Fruit fly (Drosophila melanogaster) whole organism, prepupa: ENCODE measurements around the gene CG42465.

Experiments
- Blimp-1 ChIP-seq: fragments of 200-800 bp; sonication (Bioruptor generic); optimal IDR thresholded peaks from 3 replicates; lab custom pipeline; 2017; ENCODE audit warnings: missing biosample characterization, missing genetic modification characterization, mild to moderate bottlenecking, moderate library complexity, missing genetic modification reagents
- CG11294 ChIP-seq: fragments of 200-800 bp; sonication (Bioruptor generic); IDR thresholded peaks from 2 replicates; pipeline ENCODE4 v1.3.6; 2022; ENCODE audit warnings: missing biosample characterization, missing genetic modification characterization
- CG11902 ChIP-seq: fragments of 200-800 bp; sonication (Bioruptor generic); optimal IDR thresholded peaks from 3 replicates; lab custom pipeline; 2016; ENCODE audit warnings: missing biosample characterization, missing genetic modification characterization
- CG1621 ChIP-seq: fragments of 200-800 bp; sonication (Bioruptor generic); optimal IDR thresholded peaks from 3 replicates; lab custom pipeline; 2018; ENCODE audit warnings: missing biosample characterization, mild to moderate bottlenecking, missing genetic modification characterization
- CG16779 ChIP-seq: fragments of 200-800 bp; sonication (Bioruptor generic); optimal IDR thresholded peaks from 3 replicates; lab custom pipeline; 2017; ENCODE audit warnings: missing biosample characterization, mild to moderate bottlenecking, missing genetic modification characterization
- CG3032 ChIP-seq: fragments of 200-800 bp; optimal IDR thresholded peaks from 2 replicates; lab custom pipeline; 2019; ENCODE audit warnings: missing biosample characterization, mild to moderate bottlenecking, missing genetic modification characterization, moderate library complexity
- CG32006 ChIP-seq: fragments of 200-800 bp; sonication (Bioruptor generic); optimal IDR thresholded peaks from 3 replicates; lab custom pipeline; 2017; ENCODE audit warnings: missing biosample characterization, mild to moderate bottlenecking, missing genetic modification characterization
- CG34406 ChIP-seq: fragments of 200-800 bp; sonication (Bioruptor generic); optimal IDR thresholded peaks from 3 replicates; lab custom pipeline; 2016; ENCODE audit warnings: missing biosample characterization, missing genetic modification characterization
- CG3919 ChIP-seq: fragments of 200-800 bp; sonication (Bioruptor generic); optimal IDR thresholded peaks from 3 replicates; lab custom pipeline; 2016; ENCODE audit warnings: missing biosample characterization, missing genetic modification characterization
- CG4318 ChIP-seq: fragments of 200-800 bp; sonication (Bioruptor generic); optimal IDR thresholded peaks from 3 replicates; lab custom pipeline; 2017; ENCODE audit warnings: missing biosample characterization, mild to moderate bottlenecking, missing genetic modification characterization
- CG6276 ChIP-seq: fragments of 200-800 bp; sonication (Bioruptor generic); optimal IDR thresholded peaks from 2 replicates; lab custom pipeline; 2017; ENCODE audit warnings: missing biosample characterization, mild to moderate bottlenecking, missing genetic modification characterization
- CG6792 ChIP-seq: fragments of 200-800 bp; sonication (Bioruptor generic); optimal IDR thresholded peaks from 3 replicates; lab custom pipeline; 2016; ENCODE audit warnings: missing biosample characterization, missing genetic modification characterization
- CG6808 ChIP-seq: fragments of 200-800 bp; sonication (Bioruptor generic); optimal IDR thresholded peaks from 3 replicates; lab custom pipeline; 2017; ENCODE audit warnings: missing biosample characterization, missing genetic modification characterization, mild to moderate bottlenecking, moderate library complexity, missing genetic modification reagents
- CG8319 ChIP-seq: fragments of 200-800 bp; sonication (Bioruptor generic); optimal IDR thresholded peaks from 3 replicates; lab custom pipeline; 2016; ENCODE audit warnings: missing biosample characterization, missing genetic modification characterization
- CG9139 ChIP-seq: fragments of 200-800 bp; sonication (Bioruptor generic); optimal IDR thresholded peaks from 3 replicates; lab custom pipeline; 2017; ENCODE audit warnings: missing biosample characterization, mild to moderate bottlenecking, missing genetic modification characterization
- Eip75B ChIP-seq: fragments of 200-800 bp; sonication (Bioruptor generic); optimal IDR thresholded peaks from 3 replicates; lab custom pipeline; 2016; ENCODE audit warnings: missing biosample characterization, missing genetic modification characterization
- Eip78C ChIP-seq: fragments of 200-800 bp; sonication (Bioruptor generic); peaks from one replicate; lab custom pipeline; 2016; ENCODE audit warnings: missing biosample characterization, missing genetic modification characterization
- Ets21C ChIP-seq: fragments of 200-800 bp; sonication (Bioruptor generic); optimal IDR thresholded peaks from 3 replicates; lab custom pipeline; 2016; ENCODE audit warnings: missing biosample characterization, missing genetic modification characterization
- Ets96B ChIP-seq: fragments of 200-800 bp; optimal IDR thresholded peaks from 2 replicates; lab custom pipeline; 2019; ENCODE audit warnings: missing biosample characterization, mild to moderate bottlenecking, missing genetic modification characterization, moderate library complexity
- Gug ChIP-seq: fragments of 200-800 bp; sonication (Bioruptor generic); IDR thresholded peaks from 2 replicates; pipeline ENCODE4 v1.3.6; 2022; ENCODE audit warnings: missing biosample characterization, missing genetic modification characterization
- Hr38 ChIP-seq: sonication (Bioruptor generic); optimal IDR thresholded peaks from 2 replicates; lab custom pipeline; 2016; ENCODE audit warnings: missing biosample characterization, missing genetic modification characterization
- Hr39 ChIP-seq: fragments of 200-800 bp; sonication (Bioruptor generic); optimal IDR thresholded peaks from 2 replicates; lab custom pipeline; 2016; ENCODE audit warnings: missing biosample characterization, missing genetic modification characterization
- Lpt ChIP-seq: fragments of 200-800 bp; sonication (Bioruptor generic); optimal IDR thresholded peaks from 3 replicates; lab custom pipeline; 2016; ENCODE audit warnings: missing biosample characterization, missing genetic modification characterization
- Met ChIP-seq: fragments of 200-800 bp; sonication (Bioruptor generic); optimal IDR thresholded peaks from 3 replicates; lab custom pipeline; 2016; ENCODE audit warnings: missing biosample characterization, missing genetic modification characterization
- Smox ChIP-seq: fragments of 200-800 bp; sonication (Bioruptor generic); optimal IDR thresholded peaks from 3 replicates; lab custom pipeline; 2016; ENCODE audit warnings: missing biosample characterization, missing genetic modification characterization
- acj6 ChIP-seq: fragments of 200-800 bp; sonication (Bioruptor generic); optimal IDR thresholded peaks from 3 replicates; lab custom pipeline; 2016; ENCODE audit warnings: missing biosample characterization, missing genetic modification characterization
- fd59A ChIP-seq: fragments of 200-800 bp; sonication (Bioruptor generic); optimal IDR thresholded peaks from 2 replicates; lab custom pipeline; 2017; ENCODE audit warnings: missing biosample characterization, mild to moderate bottlenecking, missing genetic modification characterization, missing genetic modification reagents
- fd85E ChIP-seq: fragments of 200-800 bp; sonication (Bioruptor generic); optimal IDR thresholded peaks from 3 replicates; lab custom pipeline; 2016; ENCODE audit warnings: missing biosample characterization, missing genetic modification characterization
- lz ChIP-seq: fragments of 200-800 bp; sonication (Bioruptor generic); optimal IDR thresholded peaks from 3 replicates; lab custom pipeline; 2016; ENCODE audit warnings: missing biosample characterization, missing genetic modification characterization
- ss ChIP-seq, 2 experiments: fragments of 200-800 bp; sonication (Bioruptor generic); optimal IDR thresholded peaks; 2 replicates in 1 of 2; 3 replicates in 1 of 2; lab custom pipeline; 2017 to 2018; ENCODE audit warnings: mild to moderate bottlenecking in 2 of 2, missing biosample characterization in 2 of 2, missing genetic modification characterization in 2 of 2, moderate library complexity in 1 of 2
- svp ChIP-seq: fragments of 200-800 bp; sonication (Bioruptor generic); peaks from one replicate; lab custom pipeline; 2016; ENCODE audit warnings: missing biosample characterization, missing genetic modification characterization
- topi ChIP-seq: fragments of 200-800 bp; sonication (Bioruptor generic); optimal IDR thresholded peaks from 3 replicates; lab custom pipeline; 2016; ENCODE audit warnings: missing biosample characterization, missing genetic modification characterization
- vri ChIP-seq: fragments of 200-800 bp; sonication (Bioruptor generic); optimal IDR thresholded peaks from 3 replicates; lab custom pipeline; 2016; ENCODE audit warnings: missing biosample characterization, mild to moderate bottlenecking, missing genetic modification characterization

CG42465 gene

DNA sequence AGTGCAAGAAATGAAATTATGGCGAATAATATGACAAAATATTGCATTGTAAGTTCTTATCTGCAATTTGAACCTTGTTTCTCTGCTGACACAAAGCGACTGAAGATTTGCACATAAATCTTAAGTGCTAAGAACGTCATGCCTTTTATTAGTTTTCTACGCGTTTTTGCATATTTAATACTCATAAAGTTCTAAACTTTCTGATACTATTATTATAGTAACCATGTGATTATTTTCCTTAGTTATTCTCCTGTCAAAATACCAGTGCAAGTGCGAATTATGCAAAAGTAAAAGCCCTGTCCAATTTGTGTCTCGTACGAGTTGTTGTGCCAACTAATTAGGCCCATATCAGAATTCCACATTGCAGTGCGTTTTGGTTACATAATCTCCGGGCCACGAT lies 29.5 kb upstream of the CG42465 start, which contains the start of gene Sfp24Bc:
Gene Sfp24Bc (minus strand): TSS at position 101 of the 400 bp plus-strand sequence.
- peak; percentile 40 for TF ChIP-seq svp (GFP tag; lab: Kevin White, UChicago)
- no peak for TF ChIP-seq Eip75B (GFP tag; lab: Kevin White, UChicago)
- TF ChIP-seq CG6792 (GFP tag; lab: Kevin White, UChicago) = no peak
- no peak for TF ChIP-seq CG3919 (GFP tag; lab: Kevin White, UChicago)
- TF ChIP-seq Eip78C = no peak
- TF ChIP-seq CG11294 (GFP tag; lab: Robert Waterston, UW) = no peak

DNA sequence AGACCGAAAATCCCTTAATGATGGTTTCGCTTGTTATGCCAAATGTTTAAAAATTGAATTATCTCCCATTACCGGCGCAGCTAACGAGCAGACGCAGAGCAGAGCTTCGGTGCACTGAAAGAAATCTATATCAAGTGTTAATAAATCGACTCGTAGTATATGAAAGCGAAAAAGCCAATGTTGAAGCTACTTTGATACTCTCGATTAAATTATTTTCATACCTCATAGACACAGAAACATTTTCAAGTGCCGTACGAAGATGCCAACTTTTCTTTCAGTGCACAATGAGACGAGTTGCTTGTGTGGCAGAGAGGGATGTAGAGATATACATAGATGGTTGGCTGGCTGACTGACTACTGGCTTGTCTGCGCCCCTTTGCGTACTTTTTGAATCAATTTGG lies 24.2 kb upstream of the CG42465 start:
- TF ChIP-seq vri (GFP tag; lab: Kevin White, UChicago) (no peak), CG3032 (tag; lab: Kevin White, UChicago) (no peak), svp (GFP tag; lab: Kevin White, UChicago) (peak; percentile 29)

DNA sequence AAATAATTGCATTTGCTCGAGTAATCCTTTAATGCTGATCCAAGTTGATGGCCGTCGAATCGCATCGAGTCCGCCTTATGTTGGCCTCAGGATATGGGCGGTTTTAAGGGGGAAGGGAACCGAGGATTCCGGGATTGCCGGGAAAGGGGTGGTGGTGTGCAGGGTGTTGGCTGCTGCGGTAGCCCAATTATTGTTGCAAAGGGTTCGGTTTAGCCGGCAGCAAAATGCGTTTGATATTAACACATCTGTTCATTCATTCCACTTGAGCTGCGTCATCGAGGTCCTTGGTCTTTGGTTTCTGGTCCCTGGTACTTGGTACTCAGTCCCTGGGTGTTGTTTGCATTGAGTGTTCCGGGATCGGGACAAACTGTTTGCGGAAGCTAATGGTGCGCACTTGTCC lies 18.7 kb upstream of the CG42465 start:
- TF ChIP-seq CG8319 (no peak), fd59A (no peak), Hr38 (GFP tag; lab: Kevin White, UChicago) (no peak), CG3919 (GFP tag; lab: Kevin White, UChicago) (no peak), fd85E (GFP tag; lab: Kevin White, UChicago) (no peak), CG6808 (GFP tag; lab: Kevin White, UChicago) (no peak), CG16779 (no peak), lz (no peak), Ets21C (GFP tag; lab: Kevin White, UChicago) (no peak), vri (GFP tag; lab: Kevin White, UChicago) (no peak), CG4318 (GFP tag; lab: Kevin White, UChicago) (no peak), Hr39 (GFP tag; lab: Kevin White, UChicago) (no peak), CG3032 (tag; lab: Kevin White, UChicago) (no peak)

DNA sequence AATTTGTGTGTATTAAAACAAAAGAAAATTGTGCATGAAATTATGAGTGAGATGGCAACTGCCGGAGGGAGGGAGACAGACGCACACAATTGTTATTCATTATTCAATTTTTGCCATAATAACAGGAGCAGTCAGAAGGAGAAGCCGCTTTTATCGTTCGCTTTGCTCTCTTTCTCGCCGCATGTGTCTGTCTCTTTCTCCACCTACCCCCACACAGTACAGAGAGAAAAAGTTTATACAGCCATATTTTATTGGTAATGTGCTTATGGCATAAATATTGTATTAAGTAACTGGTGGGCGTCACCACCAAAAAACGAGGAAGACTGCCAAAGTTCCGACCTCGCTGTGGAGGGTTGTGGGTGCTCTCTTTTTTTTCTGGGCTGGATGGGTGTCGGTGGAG lies 17.5 kb upstream of the CG42465 start:
- no peak for TF ChIP-seq Ets96B (tag; lab: Kevin White, UChicago)
- no peak for TF ChIP-seq lz
- TF ChIP-seq Blimp-1 (GFP tag; lab: Kevin White, UChicago) = no peak
- TF ChIP-seq Smox = no peak
- TF ChIP-seq CG32006 (GFP tag; lab: Kevin White, UChicago) = no peak
- no peak for TF ChIP-seq CG1621
- no peak for TF ChIP-seq Gug
- no peak for TF ChIP-seq topi (GFP tag; lab: Kevin White, UChicago)
- TF ChIP-seq Met = no peak
- TF ChIP-seq CG11902 (GFP tag; lab: Kevin White, UChicago) = no peak
- no peak for TF ChIP-seq ss (GFP tag; optimal IDR thresholded peaks at IDR 0.05; lab: Kevin White, UChicago)
- no peak for TF ChIP-seq CG3032 (tag; lab: Kevin White, UChicago)

DNA sequence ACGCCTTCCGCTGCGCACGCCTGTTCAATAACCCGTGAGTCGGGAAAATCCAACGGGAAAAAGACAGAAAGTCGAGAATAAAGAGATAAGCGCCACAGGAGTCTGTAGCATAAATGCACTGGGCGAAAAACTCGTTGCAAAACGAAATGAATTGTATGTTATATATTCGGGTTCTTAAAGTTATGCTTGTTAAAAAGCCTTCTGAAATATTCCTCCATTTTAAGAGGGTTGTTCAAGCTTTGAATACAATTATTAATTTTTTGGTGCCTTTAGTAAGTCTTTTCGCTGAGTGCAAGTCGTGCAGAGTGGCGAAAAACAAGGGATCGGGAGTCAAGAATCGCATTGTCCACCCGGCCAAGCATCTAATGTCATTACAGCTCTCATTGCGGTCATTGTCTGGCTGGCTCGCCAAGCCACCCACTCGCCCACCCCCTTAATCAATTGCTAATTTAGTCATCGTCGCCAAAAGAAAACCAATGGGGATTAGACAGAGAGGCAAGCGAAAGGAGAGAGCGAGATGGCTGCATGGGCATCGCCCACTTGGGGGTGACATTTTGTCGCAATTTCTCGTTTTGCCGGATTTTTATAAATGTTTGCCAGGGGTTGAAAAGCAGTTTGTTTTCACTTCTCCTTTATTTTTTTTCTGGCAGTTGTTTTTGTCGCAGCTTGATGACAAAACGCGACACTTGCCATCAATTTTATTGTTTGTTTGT lies 14.7 kb upstream of the CG42465 start:
- TF ChIP-seq svp (GFP tag; lab: Kevin White, UChicago) (peak; percentile 34), CG9139 (GFP tag; lab: Kevin White, UChicago) (no peak)

DNA sequence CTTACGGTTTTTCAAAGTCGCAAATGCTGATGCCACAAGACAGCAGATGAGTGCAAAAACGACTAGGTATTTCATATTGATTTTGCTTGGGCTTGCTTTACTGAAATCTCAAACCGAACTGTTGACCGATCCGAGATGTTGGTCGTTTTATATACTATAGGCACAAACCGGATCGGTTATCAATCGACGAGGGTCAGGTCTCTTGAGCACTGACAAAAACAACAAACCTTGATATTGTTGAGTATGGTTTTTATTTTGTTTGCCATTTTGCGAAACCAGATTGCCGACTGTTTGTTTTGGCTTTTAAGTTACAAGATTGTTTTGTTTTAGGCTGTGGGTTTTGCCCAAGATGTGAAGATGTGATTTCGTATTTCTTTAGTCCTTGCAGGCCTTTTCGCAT lies 7.5 kb upstream of the CG42465 start, which contains the start of gene CG16704:
Gene CG16704 (minus strand): TSS at position 122 of the 400 bp plus-strand sequence.
- TF ChIP-seq ss (GFP tag; optimal IDR thresholded peaks at IDR 0.05; lab: Kevin White, UChicago) (peak in 1 of 2 experiments; percentile 2), acj6 (GFP tag; lab: Kevin White, UChicago) (no peak), CG9139 (GFP tag; lab: Kevin White, UChicago) (no peak), Smox (no peak), vri (GFP tag; lab: Kevin White, UChicago) (no peak), CG6276 (GFP tag; lab: Kevin White, UChicago) (no peak), CG6792 (GFP tag; lab: Kevin White, UChicago) (no peak), CG1621 (peak; percentile 2), CG34406 (GFP tag; lab: Kevin White, UChicago) (no peak), Lpt (no peak), Hr38 (GFP tag; lab: Kevin White, UChicago) (no peak), svp (GFP tag; lab: Kevin White, UChicago) (peak; percentile 96)
